Worm (Caenorhabditis elegans) whole organism, L4 larva: Measurements from ENCODE around the gene efl-3.

Source experiments
- F26F4.8 ChIP-seq: fragments of 200-800 bp; sonication (Bioruptor generic); conservative IDR thresholded peaks from 2 replicates; pipeline ENCODE4 v1.3.6; 2022; ENCODE audit warnings: missing genetic modification characterization, missing compliant biosample characterization
- F37D6.2 ChIP-seq: sonication (generic microtip); optimal IDR thresholded peaks from 2 replicates; lab custom pipeline; 2016; ENCODE audit warnings: mild to moderate bottlenecking, missing genetic modification characterization, missing compliant biosample characterization
- F44E2.7 ChIP-seq: fragments of 200-800 bp; sonication (Bioruptor generic); IDR thresholded peaks from 2 replicates; pipeline ENCODE4 v2.1.2; 2022; ENCODE audit warnings: missing genetic modification characterization, missing compliant biosample characterization
- F49E8.2 ChIP-seq: sonication (generic microtip); optimal IDR thresholded peaks from 2 replicates; lab custom pipeline; 2016; ENCODE audit warnings: missing compliant biosample characterization, mild to moderate bottlenecking, missing genetic modification characterization, borderline replicate concordance
- Y105C5A.15 ChIP-seq: fragments of 200-800 bp; sonication (Bioruptor generic); IDR thresholded peaks from 2 replicates; pipeline ENCODE4 v1.3.6; 2022; ENCODE audit warnings: missing genetic modification characterization, missing compliant biosample characterization
- aha-1 ChIP-seq: fragments of 150-350 bp; peaks from one replicate; lab custom pipeline; 2014; ENCODE audit warnings: missing biosample characterization, missing genetic modification characterization
- ceh-20 ChIP-seq: fragments of 200-800 bp; sonication (Bioruptor generic); IDR thresholded peaks from 2 replicates; pipeline ENCODE4 v1.3.6; 2022; ENCODE audit warnings: missing genetic modification reagents, missing genetic modification characterization, missing compliant biosample characterization
- ceh-28 ChIP-seq: fragments of 150-350 bp; optimal IDR thresholded peaks from 2 replicates; lab custom pipeline; 2014; ENCODE audit warnings: missing biosample characterization, missing genetic modification reagents, missing genetic modification characterization
- ceh-32 ChIP-seq: sonication (generic microtip); optimal IDR thresholded peaks from 2 replicates; lab custom pipeline; 2016; ENCODE audit warnings: mild to moderate bottlenecking, missing genetic modification characterization, missing compliant biosample characterization; ENCODE audit not compliant: poor library complexity
- ceh-44 ChIP-seq: fragments of 200-800 bp; sonication (Bioruptor generic); IDR thresholded peaks from 2 replicates; pipeline ENCODE4 v1.3.6; 2022; ENCODE audit warnings: missing genetic modification reagents, missing genetic modification characterization, missing compliant biosample characterization
- ceh-62 ChIP-seq: sonication (generic microtip); optimal IDR thresholded peaks from 2 replicates; lab custom pipeline; 2017; ENCODE audit warnings: missing biosample characterization, missing genetic modification characterization
- ces-1 ChIP-seq: fragments of 150-350 bp; sonication (generic microtip); optimal IDR thresholded peaks from 4 replicates; lab custom pipeline; 2014; ENCODE audit warnings: missing biosample characterization, missing genetic modification reagents, missing genetic modification characterization
- daf-12 ChIP-seq: fragments of 150-350 bp; optimal IDR thresholded peaks from 2 replicates; lab custom pipeline; 2014; ENCODE audit warnings: missing biosample characterization, missing genetic modification reagents, missing genetic modification characterization
- dmd-8 ChIP-seq: fragments of 200-800 bp; sonication (Bioruptor generic); IDR thresholded peaks from 2 replicates; pipeline ENCODE4 v1.3.6; 2022; ENCODE audit warnings: missing genetic modification characterization, missing compliant biosample characterization
- dpl-1 ChIP-seq: fragments of 150-350 bp; optimal IDR thresholded peaks from 2 replicates; lab custom pipeline; 2014; ENCODE audit warnings: missing biosample characterization, missing genetic modification reagents, missing genetic modification characterization
- duxl-1 ChIP-seq: sonication (generic microtip); optimal IDR thresholded peaks from 2 replicates; lab custom pipeline; 2016; ENCODE audit warnings: mild to moderate bottlenecking, missing genetic modification characterization, moderate library complexity, missing compliant biosample characterization; ENCODE audit not compliant: poor library complexity
- dve-1 ChIP-seq: sonication (generic microtip); optimal IDR thresholded peaks from 2 replicates; lab custom pipeline; 2017; ENCODE audit warnings: antibody characterized with exemption, mild to moderate bottlenecking, missing genetic modification characterization, missing compliant biosample characterization; ENCODE audit not compliant: insufficient read depth
- egl-27 ChIP-seq: sonication (generic microtip); optimal IDR thresholded peaks from 3 replicates; lab custom pipeline; 2017; ENCODE audit warnings: missing biosample characterization, missing genetic modification reagents, missing genetic modification characterization
- fkh-10 ChIP-seq: fragments of 150-350 bp; optimal IDR thresholded peaks from 2 replicates; lab custom pipeline; 2014; ENCODE audit warnings: missing biosample characterization, missing genetic modification reagents, missing genetic modification characterization
- hif-1 ChIP-seq, 2 experiments: sonication (generic microtip); optimal IDR thresholded peaks; 2 replicates each; lab custom pipeline; 2016 to 2017; ENCODE audit warnings: missing compliant biosample characterization in 2 of 2, missing genetic modification characterization in 2 of 2, missing genetic modification reagents in 2 of 2, missing genotype in 2 of 2, mild to moderate bottlenecking in 1 of 2
- lim-7 ChIP-seq: fragments of 200-800 bp; sonication (Bioruptor generic); IDR thresholded peaks from 2 replicates; pipeline ENCODE4 v1.3.6; 2022; ENCODE audit warnings: missing genetic modification characterization, missing compliant biosample characterization
- lin-1 ChIP-seq: fragments of 200-800 bp; sonication (Bioruptor generic); IDR thresholded peaks from 2 replicates; pipeline ENCODE4 v1.3.6; 2022; ENCODE audit warnings: missing genetic modification reagents, missing genetic modification characterization, missing compliant biosample characterization
- lin-13 ChIP-seq: fragments of 150-350 bp; optimal IDR thresholded peaks from 2 replicates; lab custom pipeline; 2014; ENCODE audit warnings: missing biosample characterization, missing genetic modification reagents, missing genetic modification characterization
- lin-39 ChIP-seq: fragments of 150-350 bp; optimal IDR thresholded peaks from 2 replicates; lab custom pipeline; 2014; ENCODE audit warnings: missing biosample characterization, missing genetic modification reagents, missing genetic modification characterization
- lsy-2 ChIP-seq, 2 experiments: fragments of 150-350 bp in 1 of 2; sonication (generic microtip) in 1 of 2; optimal IDR thresholded peaks; 2 replicates each; lab custom pipeline; 2014 to 2017; ENCODE audit warnings: missing biosample characterization in 2 of 2, missing genetic modification characterization in 2 of 2
- madf-5 ChIP-seq, 2 experiments: fragments of 200-800 bp; sonication (Bioruptor generic); IDR thresholded peaks; 2 replicates each; pipeline ENCODE4 v1.3.6; 2022; ENCODE audit warnings: missing compliant biosample characterization in 2 of 2, missing genetic modification characterization in 2 of 2
- madf-9 ChIP-seq: fragments of 200-800 bp; sonication (Bioruptor generic); conservative IDR thresholded peaks from 2 replicates; pipeline ENCODE4 v1.3.6; 2022; ENCODE audit warnings: missing genetic modification reagents, missing genetic modification characterization, missing compliant biosample characterization
- mdl-1 ChIP-seq, 2 experiments: fragments of 150-350 bp in 1 of 2; sonication (generic microtip) in 1 of 2; optimal IDR thresholded peaks; 2 replicates each; lab custom pipeline; 2014 to 2017; ENCODE audit warnings: missing biosample characterization in 2 of 2, missing genetic modification characterization in 2 of 2
- mxl-3 ChIP-seq: fragments of 200-800 bp; sonication (Bioruptor generic); optimal IDR thresholded peaks from 2 replicates; lab custom pipeline; 2018; ENCODE audit warnings: mild to moderate bottlenecking, missing genetic modification characterization, missing compliant biosample characterization
- nhr-10 ChIP-seq: fragments of 150-350 bp; optimal IDR thresholded peaks from 2 replicates; lab custom pipeline; 2014; ENCODE audit warnings: missing biosample characterization, missing genetic modification characterization
- nhr-11 ChIP-seq: fragments of 150-350 bp; optimal IDR thresholded peaks from 2 replicates; lab custom pipeline; 2014; ENCODE audit warnings: missing biosample characterization, missing genetic modification characterization
- nhr-237 ChIP-seq: sonication (generic microtip); optimal IDR thresholded peaks from 2 replicates; lab custom pipeline; 2017; ENCODE audit warnings: missing biosample characterization, missing genetic modification characterization
- nhr-25 ChIP-seq: sonication (generic microtip); optimal IDR thresholded peaks from 2 replicates; lab custom pipeline; 2017; ENCODE audit warnings: missing genetic modification characterization, mild to moderate bottlenecking, missing compliant biosample characterization, antibody characterized with exemption, moderate library complexity, borderline replicate concordance; ENCODE audit not compliant: insufficient read depth
- nhr-41 ChIP-seq: fragments of 200-800 bp; sonication (Bioruptor generic); IDR thresholded peaks from 2 replicates; pipeline ENCODE4 v1.3.6; 2022; ENCODE audit warnings: missing genetic modification reagents, missing genetic modification characterization, missing compliant biosample characterization
- nhr-42 ChIP-seq: fragments of 200-800 bp; sonication (Bioruptor generic); IDR thresholded peaks from 2 replicates; pipeline ENCODE4 v1.3.6; 2022; ENCODE audit warnings: missing genetic modification characterization, missing compliant biosample characterization
- nhr-6 ChIP-seq: fragments of 150-350 bp; optimal IDR thresholded peaks from 2 replicates; lab custom pipeline; 2014; ENCODE audit warnings: missing biosample characterization, missing genetic modification characterization
- nhr-77 ChIP-seq: fragments of 150-350 bp; optimal IDR thresholded peaks from 2 replicates; lab custom pipeline; 2014; ENCODE audit warnings: missing biosample characterization, missing genetic modification characterization
- rbr-2 ChIP-seq: sonication (generic microtip); optimal IDR thresholded peaks from 2 replicates; lab custom pipeline; 2016; ENCODE audit warnings: missing genotype, missing genetic modification characterization, missing compliant biosample characterization
- sdz-12 ChIP-seq: fragments of 200-800 bp; sonication (Bioruptor generic); optimal IDR thresholded peaks from 2 replicates; lab custom pipeline; 2018; ENCODE audit warnings: mild to moderate bottlenecking, missing genetic modification characterization, missing compliant biosample characterization
- set-16 ChIP-seq: fragments of 200-800 bp; sonication (Bioruptor generic); IDR thresholded peaks from 2 replicates; pipeline ENCODE4 v1.3.6; 2022; ENCODE audit warnings: missing genetic modification reagents, missing genetic modification characterization, missing compliant biosample characterization
- spr-1 ChIP-seq: sonication (generic microtip); optimal IDR thresholded peaks from 2 replicates; lab custom pipeline; 2016; ENCODE audit warnings: mild to moderate bottlenecking, missing genetic modification characterization, missing compliant biosample characterization
- spr-3 ChIP-seq: fragments of 200-800 bp; sonication (Bioruptor generic); optimal IDR thresholded peaks from 2 replicates; lab custom pipeline; 2018; ENCODE audit warnings: mild to moderate bottlenecking, missing genetic modification characterization, missing compliant biosample characterization
- tra-1 ChIP-seq: fragments of 200-800 bp; sonication (Bioruptor generic); IDR thresholded peaks from 2 replicates; pipeline ENCODE4 v1.3.6; 2022; ENCODE audit warnings: missing genetic modification reagents, missing genetic modification characterization, missing compliant biosample characterization
- unc-62 ChIP-seq, 3 experiments: fragments of 150-350 bp in 1 of 3; sonication (generic microtip); optimal IDR thresholded peaks in 2 of 3; peaks in 1 of 3; 1 replicate in 1 of 3; 2 replicates in 2 of 3; lab custom pipeline; 2014 to 2017; ENCODE audit warnings: missing biosample characterization in 3 of 3, missing genetic modification characterization in 3 of 3, missing genetic modification reagents in 3 of 3, missing genotype in 1 of 3
- vab-7 ChIP-seq: fragments of 200-800 bp; sonication (Bioruptor generic); IDR thresholded peaks from 2 replicates; pipeline ENCODE4 v1.3.6; 2022; ENCODE audit warnings: missing genetic modification reagents, missing genetic modification characterization, missing compliant biosample characterization
- zag-1 ChIP-seq: fragments of 150-350 bp; optimal IDR thresholded peaks from 2 replicates; lab custom pipeline; 2014; ENCODE audit warnings: missing biosample characterization, missing genetic modification characterization
- zfp-2 ChIP-seq: sonication (generic microtip); optimal IDR thresholded peaks from 2 replicates; lab custom pipeline; 2016; ENCODE audit warnings: mild to moderate bottlenecking, missing genetic modification characterization, missing compliant biosample characterization
- zfp-3 ChIP-seq: fragments of 200-800 bp; sonication (Bioruptor generic); conservative IDR thresholded peaks from 2 replicates; pipeline ENCODE4 v1.3.6; 2022; ENCODE audit warnings: missing genetic modification reagents, missing genetic modification characterization, missing compliant biosample characterization
- ztf-7 ChIP-seq: fragments of 150-350 bp; optimal IDR thresholded peaks from 2 replicates; lab custom pipeline; 2014; ENCODE audit warnings: missing biosample characterization, missing genetic modification characterization

Gene efl-3

DNA sequence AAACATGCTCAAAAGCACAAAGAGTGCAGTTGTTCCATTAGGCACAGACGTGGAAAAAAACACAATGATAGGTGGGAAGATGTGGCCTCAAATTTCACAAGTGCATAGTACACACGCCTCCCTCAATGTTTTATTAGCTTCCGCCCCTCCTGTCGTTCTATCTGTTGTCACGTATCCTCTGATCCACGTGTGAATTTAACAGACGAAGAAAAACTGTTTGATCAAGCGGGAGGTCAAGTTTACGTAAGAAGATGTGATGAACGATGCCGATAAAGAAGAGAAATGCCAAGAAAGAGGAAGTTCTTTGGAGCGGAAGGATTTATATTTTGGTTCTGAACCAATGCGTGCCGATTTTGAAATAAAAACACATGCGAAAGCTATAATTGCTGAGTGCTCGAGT lies 38.3 kb downstream of the efl-3 start:
- TF ChIP-seq unc-62 (GFP tag; optimal IDR thresholded peaks at IDR 0.05 in 1 of 2; lab: Kevin White, UChicago) (peak in 1 of 2 experiments; percentile 51), unc-62 (tag; optimal IDR thresholded peaks at IDR 0.05; lab: Kevin White, UChicago) (no peak), spr-3 (no peak), hif-1 (tag; optimal IDR thresholded peaks at IDR 0.05; lab: Kevin White, UChicago) (peak in 1 of 2 experiments; percentile 40), mxl-3 (GFP tag; lab: Kevin White, UChicago) (peak; percentile 2), lim-7 (GFP tag; lab: Robert Waterston, UW) (no peak)
- TF ChIP-seq, all 104 proteins: peak for 3

DNA sequence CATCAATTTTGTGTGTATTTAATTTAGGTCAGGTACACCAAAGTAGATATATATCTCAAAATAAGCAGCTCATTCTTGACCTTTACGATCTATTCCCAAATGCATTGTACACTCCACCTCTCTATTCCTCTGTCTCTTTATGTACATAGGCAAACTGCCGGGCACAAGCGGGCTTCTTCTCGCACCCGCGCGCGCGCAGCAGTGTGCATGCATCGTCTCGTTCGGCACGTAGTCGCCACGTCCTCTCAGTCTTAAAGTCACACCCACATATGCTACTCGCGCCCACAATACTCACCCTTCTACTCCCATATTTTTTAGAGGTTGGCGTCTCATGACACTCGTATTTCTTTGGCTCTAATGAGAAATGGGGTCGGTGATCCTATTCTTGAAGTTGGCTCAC lies 39.0 kb downstream of the efl-3 start:
- TF ChIP-seq zfp-3 (GFP tag; lab: Robert Waterston, UW) (no peak), zfp-2 (no peak), nhr-25 (tag; lab: Kevin White, UChicago) (no peak), madf-9 (GFP tag; lab: Robert Waterston, UW) (no peak), rbr-2 (tag; lab: Kevin White, UChicago) (no peak), F44E2.7 (no peak), Y105C5A.15 (no peak), dpl-1 (no peak), lsy-2 (tag; optimal IDR thresholded peaks at IDR 0.05; lab: Kevin White, UChicago) (no peak), dve-1 (tag; lab: Kevin White, UChicago) (no peak), madf-5 (GFP tag; IDR thresholded peaks at IDR 0.05; lab: Robert Waterston, UW) (no peak), ceh-32 (tag; lab: Kevin White, UChicago) (no peak), ces-1 (GFP tag; lab: Kevin White, UChicago) (no peak), set-16 (GFP tag; lab: Robert Waterston, UW) (peak; percentile 32; the same call in 1 of the 2 replicates), lin-1 (GFP tag; lab: Robert Waterston, UW) (no peak), F49E8.2 (tag; lab: Kevin White, UChicago) (no peak), tra-1 (0 out of 2 replicates have a peak, but pooled peaks have one; percentile 13), ceh-62 (tag; lab: Kevin White, UChicago) (no peak), egl-27 (tag; lab: Kevin White, UChicago) (no peak), F37D6.2 (tag; lab: Kevin White, UChicago) (no peak), nhr-77 (tag; lab: Kevin White, UChicago) (no peak), nhr-10 (tag; lab: Kevin White, UChicago) (no peak), ceh-44 (GFP tag; lab: Robert Waterston, UW) (no peak), nhr-41 (GFP tag; lab: Robert Waterston, UW) (no peak), nhr-237 (tag; lab: Kevin White, UChicago) (no peak), nhr-42 (GFP tag; lab: Robert Waterston, UW) (no peak), spr-3 (no peak), mdl-1 (tag; optimal IDR thresholded peaks at IDR 0.05; lab: Kevin White, UChicago) (no peak), sdz-12 (GFP tag; lab: Kevin White, UChicago) (no peak), daf-12 (tag; lab: Kevin White, UChicago) (no peak), spr-1 (tag; lab: Kevin White, UChicago) (no peak), zag-1 (tag; lab: Kevin White, UChicago) (no peak), nhr-6 (tag; lab: Kevin White, UChicago) (no peak), vab-7 (GFP tag; lab: Robert Waterston, UW) (no peak), dmd-8 (GFP tag; lab: Robert Waterston, UW) (no peak), ceh-28 (no peak), aha-1 (tag; lab: Kevin White, UChicago) (peak; percentile 100), nhr-11 (no peak), lin-39 (tag; lab: Kevin White, UChicago) (no peak), duxl-1 (no peak), ztf-7 (no peak), fkh-10 (GFP tag; lab: Kevin White, UChicago) (no peak), hif-1 (tag; optimal IDR thresholded peaks at IDR 0.05; lab: Kevin White, UChicago) (peak; percentile 94 to 99), lin-13 (no peak), F26F4.8 (GFP tag; lab: Robert Waterston, UW) (no peak), ceh-20 (GFP tag; lab: Robert Waterston, UW) (no peak)
